Worm (Caenorhabditis elegans): ENCODE measurements around the gene isp-1.
A peak's percentile ranks its signal among the peaks of the same experiment; 100 is the strongest.

Gene isp-1

DNA sequence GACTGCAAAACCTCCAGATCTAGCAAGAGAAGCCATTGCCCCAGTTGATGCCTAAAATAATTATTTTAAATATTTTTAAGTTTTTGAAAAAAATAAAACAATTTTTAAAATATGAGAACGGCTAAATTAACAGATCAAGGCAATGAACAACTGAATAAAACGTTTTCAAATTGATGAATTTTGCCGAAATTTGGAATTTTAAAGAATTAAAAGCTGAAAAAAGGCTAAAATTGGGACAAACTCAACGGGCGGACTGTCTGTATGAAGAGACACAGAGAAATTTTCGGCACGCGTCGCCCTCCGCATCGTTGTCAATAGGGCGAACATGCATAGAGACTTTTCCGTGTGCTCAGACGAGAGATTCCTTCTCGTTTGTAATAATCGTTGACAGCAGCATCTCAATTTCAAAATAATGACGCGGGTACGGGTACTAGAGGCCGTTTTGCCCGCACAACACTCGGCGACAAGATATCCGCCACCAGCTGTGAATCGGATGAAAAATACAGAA lies at the start of gene isp-1, which contains the start of gene islo-1:
Gene isp-1 (minus strand): TSS at position 51 of the 508 bp plus-strand sequence.
Gene islo-1 (plus strand): TSS at position 385 of the 508 bp plus-strand sequence.
- no peak for TF ChIP-seq daf-12 (tag; optimal IDR thresholded peaks at IDR 0.05)
- no peak for TF ChIP-seq nhr-11 (tag; optimal IDR thresholded peaks at IDR 0.05)
- no peak for TF ChIP-seq eor-1 (tag; optimal IDR thresholded peaks at IDR 0.05)
- TF ChIP-seq nhr-28 (tag; optimal IDR thresholded peaks at IDR 0.05), result no peak
- no peak for TF ChIP-seq ceh-9 (tag; optimal IDR thresholded peaks at IDR 0.05)
- TF ChIP-seq nhr-23 (tag; optimal IDR thresholded peaks at IDR 0.05), result peak; percentile 53
- no peak for TF ChIP-seq zag-1 (tag; optimal IDR thresholded peaks at IDR 0.05)
- TF ChIP-seq lin-15B (tag; optimal IDR thresholded peaks at IDR 0.05), result peak; percentile 88
- no peak for TF ChIP-seq mml-1 (tag; optimal IDR thresholded peaks at IDR 0.05)
- no peak for TF ChIP-seq jun-1 (tag; optimal IDR thresholded peaks at IDR 0.05)
- TF ChIP-seq lsy-12 (tag; optimal IDR thresholded peaks at IDR 0.05), result no peak
- TF ChIP-seq ceh-82 (tag; optimal IDR thresholded peaks at IDR 0.05), result no peak
- TF ChIP-seq elt-1 (tag; optimal IDR thresholded peaks at IDR 0.05), result no peak
- no peak for TF ChIP-seq nhr-12 (tag; optimal IDR thresholded peaks at IDR 0.05)
- no peak for TF ChIP-seq egl-5 (tag; optimal IDR thresholded peaks at IDR 0.05)
- no peak for TF ChIP-seq ama-1 (optimal IDR thresholded peaks at IDR 0.05)
- TF ChIP-seq fkh-10 (GFP tag; optimal IDR thresholded peaks at IDR 0.05), result no peak
- peak; percentile 71 for TF ChIP-seq snpc-4 (tag; optimal IDR thresholded peaks at IDR 0.05)
- no peak for TF ChIP-seq egl-27 (tag; optimal IDR thresholded peaks at IDR 0.05)
- TF ChIP-seq sea-2 (GFP tag; optimal IDR thresholded peaks at IDR 0.05), result no peak
- no peak for TF ChIP-seq fos-1 (tag; optimal IDR thresholded peaks at IDR 0.05)
- TF ChIP-seq mdl-1 (tag; optimal IDR thresholded peaks at IDR 0.05), result no peak
- TF ChIP-seq aly-2 (tag; optimal IDR thresholded peaks at IDR 0.05), result no peak
- no peak for TF ChIP-seq ZK546.5 (tag; optimal IDR thresholded peaks at IDR 0.05)
- no peak for TF ChIP-seq unc-62 (GFP tag; optimal IDR thresholded peaks at IDR 0.05)
- peak; percentile 49 for TF ChIP-seq elt-2 (tag; optimal IDR thresholded peaks at IDR 0.05)
- no peak for TF ChIP-seq nhr-43 (tag; optimal IDR thresholded peaks at IDR 0.05; ENCODE audit: poor library complexity, severe bottlenecking)
- TF ChIP-seq elt-3 (tag; optimal IDR thresholded peaks at IDR 0.05), result no peak
- peak; percentile 71 for TF ChIP-seq hmg-11 (tag; optimal IDR thresholded peaks at IDR 0.05)
- TF ChIP-seq pqm-1 (tag; optimal IDR thresholded peaks at IDR 0.05), result peak; percentile 39
- TF ChIP-seq ztf-4 (tag; optimal IDR thresholded peaks at IDR 0.05), result no peak
- TF ChIP-seq unc-39 (tag; optimal IDR thresholded peaks at IDR 0.05), result no peak
- TF ChIP-seq nhr-237 (tag; optimal IDR thresholded peaks at IDR 0.05), result no peak
- TF ChIP-seq ceh-28 (tag; optimal IDR thresholded peaks at IDR 0.05), result no peak
- TF ChIP-seq nfya-1 (tag; optimal IDR thresholded peaks at IDR 0.05; ENCODE audit: insufficient read depth), result peak; percentile 72
- peak; percentile 75 for TF ChIP-seq pha-4 (tag; optimal IDR thresholded peaks at IDR 0.05)
- no peak for TF ChIP-seq nhr-76 (tag; optimal IDR thresholded peaks at IDR 0.05)
- no peak for TF ChIP-seq nhr-77 (tag; optimal IDR thresholded peaks at IDR 0.05)
- TF ChIP-seq ztf-11 (tag; optimal IDR thresholded peaks at IDR 0.05), result no peak
- TF ChIP-seq skn-1 (tag; optimal IDR thresholded peaks at IDR 0.05), result no peak
- TF ChIP-seq nhr-25 (tag; optimal IDR thresholded peaks at IDR 0.05), result peak; percentile 55
- peak; percentile 70 for TF ChIP-seq lin-39 (tag; optimal IDR thresholded peaks at IDR 0.05)

- TF ChIP-seq ceh-9 (tag; optimal IDR thresholded peaks at IDR 0.05) (no peak), snpc-4 (tag; optimal IDR thresholded peaks at IDR 0.05) (peak; percentile 17), nfya-1 (tag; optimal IDR thresholded peaks at IDR 0.05; ENCODE audit: insufficient read depth) (peak; percentile 85), ama-1 (optimal IDR thresholded peaks at IDR 0.05) (no peak), lin-39 (tag; optimal IDR thresholded peaks at IDR 0.05) (peak; percentile 48), fkh-10 (GFP tag; optimal IDR thresholded peaks at IDR 0.05) (peak; percentile 68), nhr-28 (tag; optimal IDR thresholded peaks at IDR 0.05) (no peak), tbx-2 (tag; optimal IDR thresholded peaks at IDR 0.05) (peak; percentile 20), skn-1 (tag; optimal IDR thresholded peaks at IDR 0.05) (no peak), nhr-11 (tag; optimal IDR thresholded peaks at IDR 0.05) (peak; percentile 28), egl-5 (tag; optimal IDR thresholded peaks at IDR 0.05) (no peak), eor-1 (tag; optimal IDR thresholded peaks at IDR 0.05) (no peak), hmg-11 (tag; optimal IDR thresholded peaks at IDR 0.05) (peak; percentile 90), nhr-12 (tag; optimal IDR thresholded peaks at IDR 0.05) (no peak)
Measured at ce11 chrIV:8183313-8183712, 47.5 kb upstream of the isp-1 start.

Data from whole organism, L3 larva.